Fruit fly (Drosophila melanogaster) whole organism, adult: ENCODE results near the gene Or10a.

ENCODE experiments used
- CG11617 ChIP-seq: fragments of 200-800 bp; sonication (Bioruptor generic); optimal IDR thresholded peaks from 2 replicates; lab custom pipeline; 2017; ENCODE audit warnings: mild to moderate bottlenecking, missing biosample characterization, missing genetic modification reagents, missing genetic modification characterization
- CG12768 ChIP-seq: fragments of 200-800 bp; sonication (Bioruptor generic); optimal IDR thresholded peaks from 2 replicates; lab custom pipeline; 2017; ENCODE audit warnings: missing biosample characterization, missing genetic modification characterization, mild to moderate bottlenecking, moderate library complexity, missing genetic modification reagents
- CG14711 ChIP-seq: fragments of 200-800 bp; sonication (Bioruptor generic); optimal IDR thresholded peaks from 2 replicates; lab custom pipeline; 2018; ENCODE audit warnings: missing biosample characterization, mild to moderate bottlenecking, missing genetic modification characterization, moderate library complexity
- CG1620 ChIP-seq: fragments of 200-800 bp; sonication (Bioruptor generic); optimal IDR thresholded peaks from 2 replicates; lab custom pipeline; 2016; ENCODE audit warnings: missing biosample characterization, missing genetic modification characterization
- CG33017 ChIP-seq: fragments of 200-800 bp; sonication (Bioruptor generic); optimal IDR thresholded peaks from 2 replicates; lab custom pipeline; 2018; ENCODE audit warnings: missing biosample characterization, mild to moderate bottlenecking, missing genetic modification characterization, moderate library complexity
- CG5204 ChIP-seq: fragments of 200-800 bp; sonication (Bioruptor generic); optimal IDR thresholded peaks from 2 replicates; lab custom pipeline; 2016; ENCODE audit warnings: missing biosample characterization, missing genetic modification characterization
- CG7045 ChIP-seq: fragments of 200-800 bp; sonication (Bioruptor generic); optimal IDR thresholded peaks from 2 replicates; lab custom pipeline; 2017; ENCODE audit warnings: missing biosample characterization, mild to moderate bottlenecking, missing genetic modification characterization
- CG7101 ChIP-seq: fragments of 200-800 bp; sonication (Bioruptor generic); optimal IDR thresholded peaks from 2 replicates; lab custom pipeline; 2018; ENCODE audit warnings: missing biosample characterization, mild to moderate bottlenecking, missing genetic modification characterization, moderate library complexity
- Clk ChIP-seq: fragments of 200-800 bp; sonication (Bioruptor generic); optimal IDR thresholded peaks from 2 replicates; lab custom pipeline; 2017; ENCODE audit warnings: missing biosample characterization, missing genetic modification characterization
- Crg-1 ChIP-seq: fragments of 200-800 bp; sonication (Bioruptor generic); optimal IDR thresholded peaks from 2 replicates; lab custom pipeline; 2016; ENCODE audit warnings: missing biosample characterization, missing genetic modification characterization
- Hr96 ChIP-seq: fragments of 200-800 bp; sonication (Bioruptor generic); optimal IDR thresholded peaks from 2 replicates; lab custom pipeline; 2016; ENCODE audit warnings: missing biosample characterization, missing genetic modification characterization
- Mnt ChIP-seq: fragments of 200-800 bp; sonication (Bioruptor generic); optimal IDR thresholded peaks from 2 replicates; lab custom pipeline; 2016; ENCODE audit warnings: missing biosample characterization, mild to moderate bottlenecking, missing genetic modification characterization
- bab1 ChIP-seq: fragments of 200-800 bp; sonication (Bioruptor generic); optimal IDR thresholded peaks from 3 replicates; lab custom pipeline; 2019; ENCODE audit warnings: missing biosample characterization, mild to moderate bottlenecking, missing genetic modification characterization, moderate library complexity
- cic ChIP-seq: fragments of 200-800 bp; sonication (Bioruptor generic); optimal IDR thresholded peaks from 2 replicates; lab custom pipeline; 2017; ENCODE audit warnings: missing biosample characterization, mild to moderate bottlenecking, missing genetic modification characterization, moderate library complexity
- cnc ChIP-seq, 2 experiments: fragments of >200 bp; optimal IDR thresholded peaks; 2 replicates each; lab custom pipeline; 2017
- kay ChIP-seq: fragments of 200-800 bp; sonication (Bioruptor generic); peaks from one replicate; lab custom pipeline; 2016; ENCODE audit warnings: missing biosample characterization, missing genetic modification characterization, borderline replicate concordance
- ovo ChIP-seq: fragments of 200-800 bp; sonication (Bioruptor generic); optimal IDR thresholded peaks from 2 replicates; lab custom pipeline; 2016; ENCODE audit warnings: missing biosample characterization, missing genetic modification characterization
- pad ChIP-seq: fragments of 200-800 bp; sonication (Bioruptor generic); optimal IDR thresholded peaks from 3 replicates; lab custom pipeline; 2017; ENCODE audit warnings: missing biosample characterization, missing genetic modification characterization, mild to moderate bottlenecking, moderate library complexity, missing genetic modification reagents
- tj ChIP-seq: fragments of 200-800 bp; sonication (Bioruptor generic); optimal IDR thresholded peaks from 3 replicates; lab custom pipeline; 2017; ENCODE audit warnings: missing biosample characterization, mild to moderate bottlenecking, missing genetic modification characterization, moderate library complexity
- toe ChIP-seq: fragments of 200-800 bp; sonication (Bioruptor generic); optimal IDR thresholded peaks from 2 replicates; lab custom pipeline; 2016; ENCODE audit warnings: missing biosample characterization, missing genetic modification characterization

The Or10a gene

dm6 chrX:11440944-11441343 lies 23.7 kb upstream of the Or10a start:
- peak; percentile 59 for TF ChIP-seq CG11617 (GFP tag; lab: Kevin White, UChicago)
- peak; percentile 7 for TF ChIP-seq pad
- peak; percentile 63 for TF ChIP-seq CG7101 (tag; lab: Kevin White, UChicago)
- TF ChIP-seq tj, result no peak
- TF ChIP-seq bab1 (GFP tag; lab: Kevin White, UChicago), result peak; percentile 55
- no peak for TF ChIP-seq CG7045 (GFP tag; lab: Kevin White, UChicago)
- no peak for TF ChIP-seq CG12768 (GFP tag; lab: Kevin White, UChicago)
- TF ChIP-seq CG5204 (GFP tag; lab: Kevin White, UChicago), result no peak
- TF ChIP-seq Clk (GFP tag; lab: Kevin White, UChicago), result no peak
- no peak for TF ChIP-seq CG1620 (GFP tag; lab: Kevin White, UChicago)
- TF ChIP-seq Crg-1, result peak; percentile 26
- TF ChIP-seq CG14711, result no peak
- no peak for TF ChIP-seq Hr96 (GFP tag; lab: Kevin White, UChicago)

DNA sequence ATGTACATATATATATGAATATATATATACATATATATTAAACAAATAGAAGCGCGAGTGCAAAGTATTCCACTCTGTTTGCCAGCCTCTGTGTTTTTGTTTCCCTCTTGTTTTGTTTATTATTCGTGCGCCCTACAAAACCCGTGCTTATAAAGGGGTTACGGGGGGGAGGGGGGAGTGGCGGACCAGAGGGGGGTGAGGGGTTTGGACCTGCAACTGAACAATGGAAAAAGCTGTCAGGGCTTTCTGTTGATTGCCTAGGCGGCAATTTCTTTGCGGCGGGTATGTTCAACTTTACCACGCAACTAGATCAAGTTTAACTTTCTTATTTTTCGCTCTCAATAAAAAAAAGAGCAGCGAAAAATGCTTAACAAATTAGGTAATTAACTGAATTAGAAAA lies 22.0 kb upstream of the Or10a start:
- TF ChIP-seq tj, result peak; percentile 83
- no peak for TF ChIP-seq CG11617 (GFP tag; lab: Kevin White, UChicago)
- no peak for TF ChIP-seq CG5204 (GFP tag; lab: Kevin White, UChicago)
- TF ChIP-seq pad, result peak; percentile 6
- TF ChIP-seq Crg-1, result no peak
- peak; percentile 4 for TF ChIP-seq cic
- no peak for TF ChIP-seq CG12768 (GFP tag; lab: Kevin White, UChicago)
- peak; percentile 0 for TF ChIP-seq CG7101 (tag; lab: Kevin White, UChicago)

- TF ChIP-seq Mnt (GFP tag; lab: Kevin White, UChicago) (no peak), bab1 (GFP tag; lab: Kevin White, UChicago) (peak; percentile 46), Clk (GFP tag; lab: Kevin White, UChicago) (no peak), CG12768 (GFP tag; lab: Kevin White, UChicago) (no peak), CG11617 (GFP tag; lab: Kevin White, UChicago) (no peak), CG33017 (tag; lab: Kevin White, UChicago) (no peak), CG5204 (GFP tag; lab: Kevin White, UChicago) (no peak), CG7101 (tag; lab: Kevin White, UChicago) (no peak), kay (GFP tag; lab: Kevin White, UChicago) (peak; percentile 21), pad (no peak), CG7045 (GFP tag; lab: Kevin White, UChicago) (no peak)
Observed at dm6 chrX:11433930-11434329, 16.7 kb upstream of the Or10a start.

dm6 chrX:11430940-11431339 lies 13.7 kb upstream of the Or10a start:
- TF ChIP-seq CG7101 (tag; lab: Kevin White, UChicago) (no peak), Mnt (GFP tag; lab: Kevin White, UChicago) (no peak), CG7045 (GFP tag; lab: Kevin White, UChicago) (no peak), cnc (optimal IDR thresholded peaks at IDR 0.05; lab: Kevin White, UChicago) (no peak), Hr96 (GFP tag; lab: Kevin White, UChicago) (no peak), pad (no peak), Crg-1 (no peak), CG14711 (no peak), CG5204 (GFP tag; lab: Kevin White, UChicago) (no peak), tj (no peak), toe (GFP tag; lab: Kevin White, UChicago) (no peak), ovo (GFP tag; lab: Kevin White, UChicago) (no peak), CG33017 (tag; lab: Kevin White, UChicago) (no peak), CG12768 (GFP tag; lab: Kevin White, UChicago) (no peak), Clk (GFP tag; lab: Kevin White, UChicago) (no peak), bab1 (GFP tag; lab: Kevin White, UChicago) (no peak), cic (no peak)

DNA sequence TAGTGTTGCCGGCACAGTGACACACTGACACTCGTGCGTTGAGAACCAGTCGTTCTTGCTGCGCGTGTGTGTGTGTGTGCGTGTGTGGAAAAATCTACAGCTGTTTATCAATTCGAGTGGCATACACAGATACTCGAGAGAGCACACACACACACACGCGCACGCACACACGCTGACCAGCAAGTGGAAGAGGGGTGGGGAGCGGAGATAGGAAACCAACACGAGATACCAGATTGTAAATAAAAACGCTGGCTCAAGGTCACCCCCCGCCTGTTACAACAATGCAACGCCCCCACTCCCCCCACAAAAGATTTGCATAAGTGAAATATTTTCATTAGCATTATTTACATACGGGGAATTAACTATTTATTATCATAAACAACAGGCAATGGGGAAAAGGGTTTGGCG lies 10.1 kb upstream of the Or10a start:
- peak; percentile 91 for TF ChIP-seq Mnt (GFP tag; lab: Kevin White, UChicago)
- peak; percentile 88 for TF ChIP-seq Crg-1
- TF ChIP-seq toe (GFP tag; lab: Kevin White, UChicago), result peak; percentile 17
- no peak for TF ChIP-seq bab1 (GFP tag; lab: Kevin White, UChicago)
- TF ChIP-seq CG11617 (GFP tag; lab: Kevin White, UChicago), result peak; percentile 30
- TF ChIP-seq CG14711, result peak; percentile 41
- peak; percentile 72 for TF ChIP-seq CG7101 (tag; lab: Kevin White, UChicago)
- TF ChIP-seq Clk (GFP tag; lab: Kevin White, UChicago), result peak; percentile 3
- peak; percentile 30 for TF ChIP-seq CG12768 (GFP tag; lab: Kevin White, UChicago)
- TF ChIP-seq cic, result peak; percentile 90
- TF ChIP-seq pad, result peak; percentile 66
- peak; percentile 31 for TF ChIP-seq CG7045 (GFP tag; lab: Kevin White, UChicago)
- TF ChIP-seq CG5204 (GFP tag; lab: Kevin White, UChicago), result no peak
- TF ChIP-seq CG33017 (tag; lab: Kevin White, UChicago), result no peak
- TF ChIP-seq CG1620 (GFP tag; lab: Kevin White, UChicago), result peak; percentile 42
- no peak for TF ChIP-seq Hr96 (GFP tag; lab: Kevin White, UChicago)
- peak; percentile 95 for TF ChIP-seq ovo (GFP tag; lab: Kevin White, UChicago)
- peak; percentile 53 for TF ChIP-seq tj
- peak; percentile 69 for TF ChIP-seq kay (GFP tag; lab: Kevin White, UChicago)

dm6 chrX:11425956-11426598 lies 8.9 kb upstream of the Or10a start:
- TF ChIP-seq CG11617 (GFP tag; lab: Kevin White, UChicago) (peak; percentile 35), tj (no peak), Hr96 (GFP tag; lab: Kevin White, UChicago) (peak; percentile 46), bab1 (GFP tag; lab: Kevin White, UChicago) (no peak), Mnt (GFP tag; lab: Kevin White, UChicago) (peak; percentile 63), CG14711 (peak; percentile 33), CG12768 (GFP tag; lab: Kevin White, UChicago) (no peak), CG5204 (GFP tag; lab: Kevin White, UChicago) (no peak), pad (peak; percentile 89), Clk (GFP tag; lab: Kevin White, UChicago) (no peak), ovo (GFP tag; lab: Kevin White, UChicago) (peak; percentile 98), CG1620 (GFP tag; lab: Kevin White, UChicago) (peak; percentile 57), Crg-1 (peak; percentile 43), toe (GFP tag; lab: Kevin White, UChicago) (peak; percentile 27), CG33017 (tag; lab: Kevin White, UChicago) (no peak), cic (peak; percentile 50), CG7045 (GFP tag; lab: Kevin White, UChicago) (peak; percentile 29), CG7101 (tag; lab: Kevin White, UChicago) (peak; percentile 54), cnc (optimal IDR thresholded peaks at IDR 0.05; lab: Kevin White, UChicago) (no peak), kay (GFP tag; lab: Kevin White, UChicago) (peak; percentile 90)
